Worm (Caenorhabditis elegans): ENCODE data around the gene str-108.

DNA sequence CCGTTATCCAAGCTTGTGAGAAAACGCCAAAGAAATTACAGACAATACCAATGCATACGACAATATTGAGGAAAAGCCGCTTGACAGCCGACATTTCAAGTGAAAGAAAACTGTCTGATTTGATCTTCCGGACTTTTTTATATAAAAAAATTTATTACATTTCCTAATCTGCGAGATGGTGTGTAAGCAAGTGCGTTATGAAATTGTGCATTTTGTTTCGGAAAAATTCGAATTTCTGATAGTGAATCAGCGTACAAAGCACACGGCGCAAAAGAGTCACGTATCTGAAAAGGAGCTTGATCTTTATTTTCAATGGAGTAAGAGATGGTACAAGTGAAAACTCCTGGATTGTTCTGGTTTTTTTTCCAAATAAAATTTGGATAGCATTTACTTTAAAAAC lies 25.0 kb upstream of the str-108 start, which contains the start of gene clc-32:
- TF ChIP-seq ceh-48 (tag; optimal IDR thresholded peaks at IDR 0.05): no peak
- no peak for TF ChIP-seq pat-9 (tag; optimal IDR thresholded peaks at IDR 0.05)
- no peak for TF ChIP-seq ceh-45 (GFP tag; IDR thresholded peaks at IDR 0.05)
